Worm (Caenorhabditis elegans) whole organism, late embryonic: Measurements from ENCODE around the gene col-37.

Source experiments
- C08G9.2 ChIP-seq: sonication (generic microtip); optimal IDR thresholded peaks from 2 replicates; lab custom pipeline; 2016; ENCODE audit warnings: mild to moderate bottlenecking, missing genetic modification characterization, moderate library complexity, missing compliant biosample characterization
- F13H6.1 ChIP-seq: sonication (generic microtip); optimal IDR thresholded peaks from 2 replicates; lab custom pipeline; 2016; ENCODE audit warnings: missing genetic modification characterization, missing compliant biosample characterization
- K02D7.2 ChIP-seq: sonication (generic microtip); optimal IDR thresholded peaks from 2 replicates; lab custom pipeline; 2017; ENCODE audit warnings: mild to moderate bottlenecking, missing genetic modification characterization, missing compliant biosample characterization
- K09A11.1 ChIP-seq: sonication (generic microtip); optimal IDR thresholded peaks from 2 replicates; lab custom pipeline; 2017; ENCODE audit warnings: antibody characterized with exemption, mild to moderate bottlenecking, missing genetic modification characterization, missing compliant biosample characterization; ENCODE audit not compliant: insufficient read depth
- Y22D7AL.16 ChIP-seq: sonication (generic microtip); optimal IDR thresholded peaks from 2 replicates; lab custom pipeline; 2016; ENCODE audit warnings: missing genetic modification characterization, missing compliant biosample characterization
- ahr-1 ChIP-seq: sonication (generic microtip); optimal IDR thresholded peaks from 2 replicates; lab custom pipeline; 2016; ENCODE audit warnings: missing genetic modification characterization, missing compliant biosample characterization
- ceh-18 ChIP-seq: sonication (generic microtip); optimal IDR thresholded peaks from 2 replicates; lab custom pipeline; 2016; ENCODE audit warnings: missing genetic modification characterization, missing compliant biosample characterization
- ceh-24 ChIP-seq: sonication (generic microtip); optimal IDR thresholded peaks from 2 replicates; lab custom pipeline; 2016; ENCODE audit warnings: mild to moderate bottlenecking, missing genetic modification characterization, missing compliant biosample characterization
- ceh-6 ChIP-seq: fragments of 200-800 bp; sonication (Bioruptor generic); optimal IDR thresholded peaks from 2 replicates; lab custom pipeline; 2018; ENCODE audit warnings: mild to moderate bottlenecking, missing genetic modification characterization, missing compliant biosample characterization
- ceh-9 ChIP-seq: sonication (generic microtip); optimal IDR thresholded peaks from 2 replicates; lab custom pipeline; 2016; ENCODE audit warnings: mild to moderate bottlenecking, missing genetic modification characterization, inconsistent platforms, missing compliant biosample characterization
- che-1 ChIP-seq: sonication (generic microtip); optimal IDR thresholded peaks from 2 replicates; lab custom pipeline; 2016; ENCODE audit warnings: mild to moderate bottlenecking, missing genetic modification characterization, missing compliant biosample characterization
- dmd-4 ChIP-seq: sonication (generic microtip); optimal IDR thresholded peaks from 2 replicates; lab custom pipeline; 2016; ENCODE audit warnings: borderline replicate concordance, missing genetic modification characterization, missing compliant biosample characterization
- elt-2 ChIP-seq: sonication (generic microtip); optimal IDR thresholded peaks from 2 replicates; lab custom pipeline; 2016; ENCODE audit warnings: missing genetic modification reagents, missing genetic modification characterization, missing compliant biosample characterization
- elt-4 ChIP-seq: sonication (generic microtip); optimal IDR thresholded peaks from 2 replicates; lab custom pipeline; 2016; ENCODE audit warnings: missing genetic modification characterization, missing compliant biosample characterization
- fkh-6 ChIP-seq: sonication (generic microtip); optimal IDR thresholded peaks from 2 replicates; lab custom pipeline; 2016; ENCODE audit warnings: missing genetic modification characterization, missing compliant biosample characterization
- gmeb-2 ChIP-seq: sonication (generic microtip); optimal IDR thresholded peaks from 2 replicates; lab custom pipeline; 2016; ENCODE audit warnings: missing genetic modification characterization, inconsistent platforms, missing compliant biosample characterization
- hlh-15 ChIP-seq: sonication (generic microtip); optimal IDR thresholded peaks from 2 replicates; lab custom pipeline; 2016; ENCODE audit warnings: missing genetic modification characterization, missing compliant biosample characterization
- hlh-30 ChIP-seq: sonication (generic microtip); optimal IDR thresholded peaks from 2 replicates; lab custom pipeline; 2017; ENCODE audit warnings: antibody characterized with exemption, missing genetic modification characterization, missing compliant biosample characterization; ENCODE audit not compliant: insufficient read depth
- lim-6 ChIP-seq: sonication (generic microtip); optimal IDR thresholded peaks from 2 replicates; lab custom pipeline; 2016; ENCODE audit warnings: missing genetic modification characterization, missing compliant biosample characterization
- lin-11 ChIP-seq: fragments of 200-800 bp; sonication (Bioruptor generic); optimal IDR thresholded peaks from 2 replicates; lab custom pipeline; 2018; ENCODE audit warnings: mild to moderate bottlenecking, missing genetic modification characterization, missing compliant biosample characterization
- mec-3 ChIP-seq: sonication (generic microtip); optimal IDR thresholded peaks from 2 replicates; lab custom pipeline; 2016; ENCODE audit warnings: borderline replicate concordance, missing genetic modification characterization, missing compliant biosample characterization
- nfya-1 ChIP-seq: sonication (generic microtip); optimal IDR thresholded peaks from 2 replicates; lab custom pipeline; 2017; ENCODE audit warnings: missing genetic modification characterization, mild to moderate bottlenecking, missing compliant biosample characterization, antibody characterized with exemption, moderate library complexity
- nhr-11 ChIP-seq: fragments of 150-350 bp; optimal IDR thresholded peaks from 2 replicates; lab custom pipeline; 2014; ENCODE audit warnings: missing biosample characterization, missing genetic modification characterization
- nhr-232 ChIP-seq: sonication (generic microtip); optimal IDR thresholded peaks from 2 replicates; lab custom pipeline; 2016; ENCODE audit warnings: missing genetic modification characterization, missing compliant biosample characterization
- npax-4 ChIP-seq: sonication (generic microtip); optimal IDR thresholded peaks from 2 replicates; lab custom pipeline; 2016; ENCODE audit warnings: missing genetic modification characterization, missing compliant biosample characterization
- odd-2 ChIP-seq: sonication (generic microtip); optimal IDR thresholded peaks from 2 replicates; lab custom pipeline; 2017; ENCODE audit warnings: antibody characterized with exemption, mild to moderate bottlenecking, missing genetic modification characterization, missing compliant biosample characterization
- pag-3 ChIP-seq: sonication (generic microtip); optimal IDR thresholded peaks from 2 replicates; lab custom pipeline; 2016; ENCODE audit warnings: missing compliant biosample characterization, missing genetic modification characterization, borderline replicate concordance
- pat-9 ChIP-seq: fragments of 200-800 bp; sonication (Bioruptor generic); optimal IDR thresholded peaks from 2 replicates; lab custom pipeline; 2018; ENCODE audit warnings: mild to moderate bottlenecking, missing genetic modification characterization, moderate library complexity, missing compliant biosample characterization
- pax-1 ChIP-seq: fragments of 150-350 bp; optimal IDR thresholded peaks from 2 replicates; lab custom pipeline; 2014; ENCODE audit warnings: missing biosample characterization, missing genetic modification characterization
- ref-2 ChIP-seq: sonication (generic microtip); optimal IDR thresholded peaks from 2 replicates; lab custom pipeline; 2016; ENCODE audit warnings: missing genetic modification characterization, missing compliant biosample characterization
- rnt-1 ChIP-seq: sonication (generic microtip); optimal IDR thresholded peaks from 2 replicates; lab custom pipeline; 2016; ENCODE audit warnings: missing genetic modification characterization, missing compliant biosample characterization
- sdc-2 ChIP-seq: sonication (generic microtip); optimal IDR thresholded peaks from 2 replicates; lab custom pipeline; 2016; ENCODE audit warnings: missing genotype, missing genetic modification characterization, missing compliant biosample characterization
- sox-2 ChIP-seq: fragments of 200-800 bp; sonication (Bioruptor generic); IDR thresholded peaks from 2 replicates; pipeline ENCODE4 v1.3.6; 2022; ENCODE audit warnings: missing genetic modification reagents, missing genetic modification characterization, missing compliant biosample characterization
- sox-4 ChIP-seq: sonication (generic microtip); optimal IDR thresholded peaks from 2 replicates; lab custom pipeline; 2017; ENCODE audit warnings: mild to moderate bottlenecking, missing genetic modification characterization, inconsistent platforms, missing compliant biosample characterization
- syd-9 ChIP-seq: sonication (generic microtip); optimal IDR thresholded peaks from 2 replicates; lab custom pipeline; 2016; ENCODE audit warnings: mild to moderate bottlenecking, missing genetic modification characterization, moderate library complexity, missing compliant biosample characterization
- tbx-7 ChIP-seq: sonication (generic microtip); optimal IDR thresholded peaks from 2 replicates; lab custom pipeline; 2016; ENCODE audit warnings: missing genotype, missing genetic modification characterization, missing compliant biosample characterization
- ttx-3 ChIP-seq: sonication (generic microtip); optimal IDR thresholded peaks from 2 replicates; lab custom pipeline; 2016; ENCODE audit warnings: missing genetic modification reagents, missing genetic modification characterization, missing compliant biosample characterization
- unc-3 ChIP-seq, 2 experiments: fragments of 200-800 bp in 1 of 2; sonication (Bioruptor generic) in 1 of 2; sonication (generic microtip) in 1 of 2; conservative IDR thresholded peaks in 1 of 2; optimal IDR thresholded peaks in 1 of 2; 2 replicates each; pipeline versions ENCODE4 v1.3.6 to Lab custom; 2016 to 2022; ENCODE audit warnings: missing compliant biosample characterization in 2 of 2, missing genetic modification characterization in 2 of 2, missing genetic modification reagents in 1 of 2
- unc-42 ChIP-seq: sonication (generic microtip); optimal IDR thresholded peaks from 2 replicates; lab custom pipeline; 2016; ENCODE audit warnings: missing genotype, missing genetic modification characterization, missing compliant biosample characterization
- unc-55 ChIP-seq: sonication (generic microtip); optimal IDR thresholded peaks from 2 replicates; lab custom pipeline; 2017; ENCODE audit warnings: missing biosample characterization, missing genetic modification reagents, missing genetic modification characterization
- zip-5 ChIP-seq: sonication (generic microtip); optimal IDR thresholded peaks from 2 replicates; lab custom pipeline; 2016; ENCODE audit warnings: missing genetic modification characterization, missing compliant biosample characterization
- ztf-16 ChIP-seq: sonication (generic microtip); optimal IDR thresholded peaks from 2 replicates; lab custom pipeline; 2017; ENCODE audit warnings: missing genetic modification characterization, missing compliant biosample characterization

Gene col-37

DNA sequence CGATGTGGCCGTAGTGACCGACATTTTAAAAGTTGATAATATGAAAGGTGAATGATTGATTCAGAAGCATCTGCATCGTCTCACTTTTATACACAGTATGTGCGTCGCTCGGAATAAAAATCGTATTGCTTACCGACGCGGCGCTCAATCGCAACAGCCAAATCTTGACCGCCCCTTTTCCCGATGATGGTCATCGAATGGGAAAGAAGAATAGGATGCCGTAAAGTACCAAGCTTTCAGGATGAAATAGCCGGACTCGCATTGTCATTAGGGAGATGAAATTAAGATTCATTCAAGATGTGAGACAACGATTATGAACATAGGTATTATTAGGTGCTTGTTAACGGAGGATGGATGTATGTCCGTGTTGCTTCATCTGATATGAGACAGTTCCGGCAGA is 31.0 kb upstream of the col-37 start, which contains the start of gene lon-3:
lon-3 (minus strand) TSS at position 101 of the 400 bp plus-strand sequence.
- TF ChIP-seq rnt-1 (tag; lab: Kevin White, UChicago): peak; percentile 4
- no peak for TF ChIP-seq gmeb-2 (tag; lab: Kevin White, UChicago)
- TF ChIP-seq zip-5 (tag; lab: Kevin White, UChicago): no peak
- no peak for TF ChIP-seq ttx-3 (tag; lab: Kevin White, UChicago)
- TF ChIP-seq, all 69 proteins: peak for 1

DNA sequence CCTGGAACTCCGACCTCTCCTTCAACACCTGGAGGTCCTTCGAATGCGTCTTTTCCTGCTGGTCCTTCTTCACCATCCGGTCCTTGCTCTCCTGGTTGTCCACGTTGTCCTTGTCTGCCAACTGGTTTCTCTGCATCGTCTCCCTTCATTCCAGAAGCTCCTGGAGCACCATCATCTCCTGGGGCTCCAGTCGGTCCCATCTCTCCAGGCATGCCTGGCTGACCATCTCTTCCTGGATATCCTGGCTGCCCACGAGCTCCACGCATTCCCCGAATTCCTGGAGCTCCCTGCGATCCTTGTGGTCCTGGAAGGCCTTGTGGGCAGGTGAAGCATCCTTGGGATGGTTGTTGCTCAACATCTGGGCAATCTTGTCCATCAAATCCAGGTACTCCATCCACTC is 30.2 kb upstream of the col-37 start:
- TF ChIP-seq lim-6 (tag; lab: Kevin White, UChicago) (no peak), elt-4 (tag; lab: Kevin White, UChicago) (peak; percentile 39)
- TF ChIP-seq, all 69 proteins: peak for 1

DNA sequence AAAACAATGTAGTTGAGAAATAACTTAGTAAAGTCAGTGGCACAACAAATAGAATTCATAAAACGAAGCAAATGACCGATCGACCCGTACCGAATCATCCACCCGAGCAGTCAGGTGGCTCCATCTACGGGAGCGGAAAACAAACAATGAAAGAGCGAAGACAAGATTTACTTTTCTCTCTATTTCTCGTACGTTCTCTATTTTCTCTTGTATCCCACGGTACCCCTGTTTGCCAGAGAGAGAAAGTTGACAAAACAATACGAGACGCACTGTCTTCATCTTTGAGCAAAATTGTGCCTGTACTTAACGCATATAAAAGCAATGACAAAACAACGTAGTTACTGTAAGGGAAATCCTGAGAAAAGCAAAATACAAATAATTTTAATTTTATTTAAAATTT is 29.1 kb upstream of the col-37 start:
- TF ChIP-seq K09A11.1 (tag; lab: Kevin White, UChicago) (no peak), pat-9 (tag; lab: Kevin White, UChicago) (no peak), unc-42 (tag; lab: Kevin White, UChicago) (no peak), ttx-3 (tag; lab: Kevin White, UChicago) (no peak), syd-9 (tag; lab: Kevin White, UChicago) (no peak), ceh-24 (tag; lab: Kevin White, UChicago) (no peak), dmd-4 (tag; lab: Kevin White, UChicago) (no peak), odd-2 (tag; lab: Kevin White, UChicago) (no peak), fkh-6 (tag; lab: Kevin White, UChicago) (no peak), mec-3 (no peak), ztf-16 (no peak)
- TF ChIP-seq, all 69 proteins: peak for 0

DNA sequence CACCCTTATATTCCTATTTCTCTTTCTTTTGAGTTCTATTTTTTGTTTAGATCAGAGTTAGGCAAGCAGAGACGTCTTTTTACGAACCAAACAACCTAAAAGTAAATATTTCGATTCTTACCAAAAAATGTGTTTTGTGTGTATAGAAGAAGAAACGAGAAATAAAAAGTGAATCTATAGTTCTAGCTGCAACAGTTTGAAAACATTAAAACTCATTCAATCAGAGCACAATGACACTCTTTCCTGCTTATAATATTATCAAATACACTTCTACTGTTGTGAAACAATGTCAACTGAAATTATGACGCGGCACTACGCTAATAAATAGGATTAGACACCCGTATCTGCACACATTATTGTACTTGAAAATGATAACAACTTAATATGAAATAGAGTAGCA is 28.3 kb upstream of the col-37 start, which contains the start of gene ZK836.3:
ZK836.3 (minus strand) TSS at position 101 of the 400 bp plus-strand sequence.
- TF ChIP-seq sdc-2 (tag; lab: Kevin White, UChicago) (no peak), hlh-15 (tag; lab: Kevin White, UChicago) (no peak), pag-3 (tag; lab: Kevin White, UChicago) (no peak), nfya-1 (tag; lab: Kevin White, UChicago) (no peak), ceh-18 (tag; lab: Kevin White, UChicago) (no peak), sox-2 (GFP tag; lab: Robert Waterston, UW) (no peak), Y22D7AL.16 (no peak), unc-55 (GFP tag; lab: Kevin White, UChicago) (no peak), ceh-9 (tag; lab: Kevin White, UChicago) (no peak), syd-9 (tag; lab: Kevin White, UChicago) (no peak), ceh-6 (GFP tag; lab: Kevin White, UChicago) (no peak), F13H6.1 (tag; lab: Kevin White, UChicago) (no peak), C08G9.2 (tag; lab: Kevin White, UChicago) (no peak), dmd-4 (tag; lab: Kevin White, UChicago) (no peak), nhr-11 (no peak), che-1 (no peak), tbx-7 (tag; lab: Kevin White, UChicago) (no peak), K09A11.1 (tag; lab: Kevin White, UChicago) (no peak), ahr-1 (tag; lab: Kevin White, UChicago) (no peak), elt-2 (tag; lab: Kevin White, UChicago) (no peak)
- TF ChIP-seq, all 69 proteins: peak for 0

DNA sequence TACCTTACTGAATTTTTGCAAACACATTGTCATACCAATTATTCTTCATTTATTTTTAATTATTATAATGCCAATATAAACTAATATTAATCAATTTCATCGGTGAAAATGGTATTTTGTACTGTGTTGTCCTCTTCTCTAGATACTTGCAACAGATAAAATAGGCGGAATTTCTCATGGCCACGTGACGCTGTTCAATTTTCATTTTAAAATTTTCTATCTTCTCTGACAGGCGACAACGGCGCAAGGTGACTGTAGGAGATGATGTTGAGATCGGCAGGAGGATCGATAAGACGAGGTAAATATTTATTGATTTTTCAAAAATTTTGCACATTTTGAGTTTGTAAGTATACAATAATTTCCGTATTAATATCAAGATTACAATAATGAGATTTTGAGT is 26.7 kb upstream of the col-37 start, which contains the start of gene ogdh-2:
ogdh-2 (plus strand) TSS at position 233 of the 400 bp plus-strand sequence.
- TF ChIP-seq ceh-18 (tag; lab: Kevin White, UChicago): no peak
- TF ChIP-seq unc-3 (GFP tag; conservative IDR thresholded peaks at IDR 0.05; lab: Robert Waterston, UW): no peak
- TF ChIP-seq unc-3 (tag; optimal IDR thresholded peaks at IDR 0.05; lab: Kevin White, UChicago): no peak
- TF ChIP-seq F13H6.1 (tag; lab: Kevin White, UChicago): no peak
- no peak for TF ChIP-seq unc-42 (tag; lab: Kevin White, UChicago)
- no peak for TF ChIP-seq K02D7.2 (tag; lab: Kevin White, UChicago)
- TF ChIP-seq sox-4 (tag; lab: Kevin White, UChicago): no peak
- no peak for TF ChIP-seq che-1
- no peak for TF ChIP-seq ref-2 (tag; lab: Kevin White, UChicago)
- TF ChIP-seq hlh-30 (tag; lab: Kevin White, UChicago): no peak
- no peak for TF ChIP-seq pax-1 (tag; lab: Kevin White, UChicago)
- TF ChIP-seq ceh-9 (tag; lab: Kevin White, UChicago): no peak
- no peak for TF ChIP-seq dmd-4 (tag; lab: Kevin White, UChicago)
- TF ChIP-seq npax-4 (tag; lab: Kevin White, UChicago): no peak
- TF ChIP-seq nhr-232 (tag; lab: Kevin White, UChicago): no peak
- TF ChIP-seq lin-11: no peak
- no peak for TF ChIP-seq ahr-1 (tag; lab: Kevin White, UChicago)
- TF ChIP-seq elt-2 (tag; lab: Kevin White, UChicago): no peak
- TF ChIP-seq, all 69 proteins: peak for 0
